Worm (Caenorhabditis elegans): ENCODE data around the gene npr-42.

ce11 chrII:4288572-4288971, 12.6 kb downstream of the npr-42 start:
- TF ChIP-seq mcd-1 (GFP tag; IDR thresholded peaks at IDR 0.05) (no peak), ama-1 (optimal IDR thresholded peaks at IDR 0.05) (no peak), ama-1 (GFP tag; optimal IDR thresholded peaks at IDR 0.05) (no peak), dpl-1 (GFP tag; optimal IDR thresholded peaks at IDR 0.05) (no peak), nhr-120 (GFP tag; IDR thresholded peaks at IDR 0.05) (no peak), F57A8.1 (GFP tag; optimal IDR thresholded peaks at IDR 0.05) (no peak), D2030.7 (GFP tag; IDR thresholded peaks at IDR 0.05) (no peak), bed-1 (GFP tag; IDR thresholded peaks at IDR 0.05) (no peak), ceh-27 (GFP tag; optimal IDR thresholded peaks at IDR 0.05) (no peak)

Data from whole organism, young adult.